Worm (Caenorhabditis elegans): Measurements from ENCODE around the gene C49F8.1.

Gene C49F8.1

ce11 chrX:13328034-13328433 is 36.8 kb downstream of the C49F8.1 start, which contains the start of gene sir-2.2 (continued):
- TF ChIP-seq pqm-1 (tag; optimal IDR thresholded peaks at IDR 0.05) (peak; percentile 26), F49E8.2 (tag; optimal IDR thresholded peaks at IDR 0.05; ENCODE audit: borderline replicate concordance) (no peak), ceh-44 (GFP tag; IDR thresholded peaks at IDR 0.05) (no peak), dmd-6 (GFP tag; IDR thresholded peaks at IDR 0.05) (peak; percentile 89), tag-97 (GFP tag; IDR thresholded peaks at IDR 0.05) (no peak), nhr-41 (GFP tag; IDR thresholded peaks at IDR 0.05) (0 out of 2 replicates have a peak, but pooled peaks have one; percentile 40), hlh-30 (tag; optimal IDR thresholded peaks at IDR 0.05; ENCODE audit: insufficient read depth) (peak; percentile 79), ctbp-1 (GFP tag; IDR thresholded peaks at IDR 0.05) (no peak), zfp-3 (GFP tag; conservative IDR thresholded peaks at IDR 0.05) (peak; percentile 78; the same call in 1 of the 2 replicates), tra-1 (GFP tag; IDR thresholded peaks at IDR 0.05) (peak; percentile 57; the same call in 1 of the 2 replicates), Y75B8A.6 (GFP tag; IDR thresholded peaks at IDR 0.05) (no peak)

- TF ChIP-seq aha-1 (tag) (no peak), nhr-25 (tag; optimal IDR thresholded peaks at IDR 0.05; ENCODE audit: borderline replicate concordance, insufficient read depth) (peak; percentile 72), D1046.2 (GFP tag; IDR thresholded peaks at IDR 0.05) (no peak), hlh-30 (tag; optimal IDR thresholded peaks at IDR 0.05; ENCODE audit: insufficient read depth) (peak; percentile 67), unc-62 (GFP tag; optimal IDR thresholded peaks at IDR 0.05 in 1 of 2) (peak in 1 of 2 experiments; percentile 98), unc-62 (tag; optimal IDR thresholded peaks at IDR 0.05) (no peak), nhr-28 (tag; optimal IDR thresholded peaks at IDR 0.05) (peak; percentile 76), hlh-11 (tag; optimal IDR thresholded peaks at IDR 0.05) (peak; percentile 33), nhr-48 (tag; optimal IDR thresholded peaks at IDR 0.05) (peak; percentile 53), mdl-1 (tag; optimal IDR thresholded peaks at IDR 0.05) (peak in 1 of 2 experiments; percentile 72), ceh-20 (GFP tag; IDR thresholded peaks at IDR 0.05) (peak; percentile 58)
Measured at ce11 chrX:13325039-13325438, 39.8 kb downstream of the C49F8.1 start.

- TF ChIP-seq Y48G9A.11 (GFP tag; IDR thresholded peaks at IDR 0.05): no peak
- TF ChIP-seq ceh-20 (GFP tag; IDR thresholded peaks at IDR 0.05): peak; percentile 8; the same call in 1 of the 2 replicates
- peak; percentile 96 for TF ChIP-seq aha-1 (tag)
Measured at ce11 chrX:13324326-13324725, 40.5 kb downstream of the C49F8.1 start.

ce11 chrX:13323697-13324096 is 41.1 kb downstream of the C49F8.1 start:
- TF ChIP-seq zag-1 (tag; optimal IDR thresholded peaks at IDR 0.05): no peak
- TF ChIP-seq mdl-1 (tag; optimal IDR thresholded peaks at IDR 0.05): no peak
- TF ChIP-seq php-3 (GFP tag; IDR thresholded peaks at IDR 0.05): peak; percentile 56; the same call in 1 of the 2 replicates
- no peak for TF ChIP-seq daf-19 (GFP tag; conservative IDR thresholded peaks at IDR 0.05)

ce11 chrX:13322886-13323285 is 41.9 kb downstream of the C49F8.1 start, which contains the start of gene F46G10.2:
Gene F46G10.2 (plus strand): TSS chrX:13322963.
- 0 out of 2 replicates have a peak, but pooled peaks have one; percentile 15 for TF ChIP-seq dmd-6 (GFP tag; IDR thresholded peaks at IDR 0.05)
- TF ChIP-seq hlh-30 (tag; optimal IDR thresholded peaks at IDR 0.05; ENCODE audit: insufficient read depth): peak; percentile 32
- TF ChIP-seq nhr-28 (tag; optimal IDR thresholded peaks at IDR 0.05): peak; percentile 26
- TF ChIP-seq hlh-11 (tag; optimal IDR thresholded peaks at IDR 0.05): peak; percentile 60
- no peak for TF ChIP-seq zfp-3 (GFP tag; conservative IDR thresholded peaks at IDR 0.05)

ce11 chrX:13320575-13320974 is 44.2 kb downstream of the C49F8.1 start:
- TF ChIP-seq F37D6.2 (tag; optimal IDR thresholded peaks at IDR 0.05) (no peak), spr-3 (GFP tag; optimal IDR thresholded peaks at IDR 0.05) (no peak), duxl-1 (tag; optimal IDR thresholded peaks at IDR 0.05; ENCODE audit: poor library complexity) (no peak), ceh-82 (tag; optimal IDR thresholded peaks at IDR 0.05) (no peak), ZK337.2 (GFP tag; IDR thresholded peaks at IDR 0.05) (no peak), madf-5 (GFP tag; IDR thresholded peaks at IDR 0.05) (no peak), mxl-2 (GFP tag; conservative IDR thresholded peaks at IDR 0.05) (no peak), set-16 (GFP tag; IDR thresholded peaks at IDR 0.05) (no peak), F26F4.8 (GFP tag; conservative IDR thresholded peaks at IDR 0.05) (no peak), cey-2 (tag; optimal IDR thresholded peaks at IDR 0.05; ENCODE audit: borderline replicate concordance, insufficient read depth) (no peak), mdl-1 (tag; optimal IDR thresholded peaks at IDR 0.05) (peak in 1 of 2 experiments; percentile 57), R02D3.7 (tag; optimal IDR thresholded peaks at IDR 0.05) (no peak), fos-1 (tag; optimal IDR thresholded peaks at IDR 0.05) (no peak), hmg-1.1 (GFP tag; IDR thresholded peaks at IDR 0.05) (no peak), gei-8 (GFP tag; optimal IDR thresholded peaks at IDR 0.05) (no peak), ceh-62 (tag; optimal IDR thresholded peaks at IDR 0.05) (no peak), unc-62 (GFP tag; optimal IDR thresholded peaks at IDR 0.05 in 1 of 2) (peak in 1 of 2 experiments; percentile 97), unc-62 (tag; optimal IDR thresholded peaks at IDR 0.05) (no peak)

Data from whole organism, L4 larva.